Worm (Caenorhabditis elegans) whole organism, L4/young adult: ENCODE results near the gene srx-129.

Source experiments
- W03F9.2 ChIP-seq: fragments of 150-350 bp; optimal IDR thresholded peaks from 2 replicates; lab custom pipeline; 2014; ENCODE audit warnings: missing biosample characterization, missing genetic modification characterization
- him-1 ChIP-seq: sonication (generic microtip); optimal IDR thresholded peaks from 2 replicates; lab custom pipeline; 2016; ENCODE audit warnings: missing genotype, missing genetic modification reagents, missing genetic modification characterization, missing compliant biosample characterization

DNA sequence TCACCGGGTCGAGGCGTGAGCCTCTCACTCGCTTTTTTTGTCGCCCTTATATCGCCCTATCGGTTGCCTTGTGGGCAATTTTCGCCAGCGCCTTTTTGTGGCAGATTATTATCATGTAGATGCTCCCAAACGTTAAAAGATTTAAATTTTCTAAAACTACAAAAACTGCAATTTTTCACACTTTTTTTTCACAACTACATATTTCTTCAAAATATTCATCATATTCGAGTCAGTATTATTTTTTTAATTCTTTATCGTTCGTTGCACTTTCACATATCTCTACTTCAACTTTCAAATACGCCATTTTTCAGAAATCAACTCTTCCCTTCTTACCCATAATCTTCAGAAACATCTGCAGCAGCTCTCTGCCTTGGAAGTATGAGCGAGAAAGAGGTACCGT is 21.1 kb upstream of the srx-129 start, which contains the start of gene ceh-24:
- TF ChIP-seq him-1 = no peak
- no peak for TF ChIP-seq W03F9.2 (tag; lab: Kevin White, UChicago)
